Fruit fly (Drosophila melanogaster): Measurements from ENCODE around the gene CG8003.

DNA sequence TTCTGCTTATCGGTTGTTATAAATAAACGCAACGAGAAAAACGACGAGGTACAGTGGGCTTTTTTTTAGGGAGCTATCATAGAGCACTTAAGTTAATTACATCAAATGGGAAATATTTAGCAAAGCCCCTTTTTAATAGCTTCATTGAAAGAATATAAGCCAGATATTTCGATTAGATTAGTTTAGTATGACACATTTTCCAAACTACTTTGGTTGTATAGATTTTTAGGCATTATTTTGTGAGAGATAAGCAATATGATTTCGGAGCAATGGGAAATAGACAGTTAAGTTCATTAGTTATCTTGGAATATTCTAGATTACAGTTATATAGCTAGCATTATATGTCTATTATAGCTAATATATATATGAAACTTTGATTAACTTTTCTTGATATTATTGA, 18.9 kb downstream of the CG8003 start:
- no peak for TF ChIP-seq ttk (optimal IDR thresholded peaks at IDR 0.05)
- no peak for TF ChIP-seq psq (optimal IDR thresholded peaks at IDR 0.05)

Data from Kc167 (cell line).